Worm (Caenorhabditis elegans): Measurements from ENCODE around the gene R09H10.2.

DNA sequence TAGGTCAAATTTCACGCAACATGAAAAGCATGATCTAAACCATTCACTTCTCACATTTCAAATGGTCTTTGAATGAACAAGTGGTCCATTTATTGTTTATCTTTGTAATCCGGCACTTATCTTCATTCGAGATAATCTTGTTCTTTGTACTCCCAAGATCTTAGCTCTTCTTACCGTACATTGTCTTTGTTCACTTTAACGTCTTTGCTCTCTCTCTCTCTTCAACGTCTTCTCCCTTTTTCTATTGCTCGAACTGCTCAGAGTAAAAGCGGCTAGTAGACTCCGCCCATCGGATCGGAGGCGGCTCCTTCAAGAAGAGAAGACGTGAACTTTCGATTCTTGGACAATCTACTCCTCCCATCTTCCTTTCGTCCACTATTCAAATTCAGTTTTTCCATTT is 33.9 kb downstream of the R09H10.2 start, which contains the start of gene F56C4.1:
- no peak for TF ChIP-seq daf-12 (tag; optimal IDR thresholded peaks at IDR 0.05)
- TF ChIP-seq ceh-32 (tag; optimal IDR thresholded peaks at IDR 0.05; ENCODE audit: poor library complexity), result no peak
- no peak for TF ChIP-seq aly-2 (tag; optimal IDR thresholded peaks at IDR 0.05)
- no peak for TF ChIP-seq mxl-3 (GFP tag; optimal IDR thresholded peaks at IDR 0.05)
- no peak for TF ChIP-seq jun-1 (tag; optimal IDR thresholded peaks at IDR 0.05)
- TF ChIP-seq unc-62 (GFP tag; optimal IDR thresholded peaks at IDR 0.05 in 1 of 2), result no peak
- no peak for TF ChIP-seq unc-62 (tag; optimal IDR thresholded peaks at IDR 0.05)
- TF ChIP-seq unc-39 (tag; optimal IDR thresholded peaks at IDR 0.05), result no peak
- no peak for TF ChIP-seq unc-130 (GFP tag; optimal IDR thresholded peaks at IDR 0.05)
- TF ChIP-seq snpc-4 (tag; optimal IDR thresholded peaks at IDR 0.05), result no peak
- TF ChIP-seq Y5F2A.4 (GFP tag; optimal IDR thresholded peaks at IDR 0.05), result no peak
- no peak for TF ChIP-seq ZK546.5 (tag; optimal IDR thresholded peaks at IDR 0.05)
- TF ChIP-seq ctbp-1 (GFP tag; IDR thresholded peaks at IDR 0.05), result no peak
- no peak for TF ChIP-seq egl-27 (tag; optimal IDR thresholded peaks at IDR 0.05)

Measured in whole organism, L4 larva.